Fruit fly (Drosophila melanogaster) whole organism, wandering third instar larva: ENCODE results near the gene TbCMF46.
A peak's percentile ranks its signal among the peaks of the same experiment; 100 is the strongest.

Source experiments
- Hnf4 ChIP-seq: fragments of 200-800 bp; sonication (Bioruptor generic); optimal IDR thresholded peaks from 2 replicates; lab custom pipeline; 2016; ENCODE audit warnings: missing biosample characterization, mild to moderate bottlenecking, missing genetic modification characterization
- Hr78 ChIP-seq: fragments of >200 bp; optimal IDR thresholded peaks from 2 replicates; lab custom pipeline; 2017; ENCODE audit warnings: missing biosample characterization, missing genetic modification characterization
- Jra ChIP-seq: sonication (Bioruptor generic); optimal IDR thresholded peaks from 2 replicates; lab custom pipeline; 2016; ENCODE audit warnings: missing biosample characterization, missing genetic modification characterization
- Mio ChIP-seq: sonication (Bioruptor generic); optimal IDR thresholded peaks from 2 replicates; lab custom pipeline; 2016; ENCODE audit warnings: missing biosample characterization, missing genetic modification characterization
- Rel ChIP-seq, 2 experiments: fragments of 200-800 bp; sonication (Bioruptor generic) in 1 of 2; optimal IDR thresholded peaks; 2 replicates in 1 of 2; 3 replicates in 1 of 2; lab custom pipeline; 2016 to 2019; ENCODE audit warnings: mild to moderate bottlenecking in 2 of 2, missing biosample characterization in 2 of 2, missing genetic modification characterization in 2 of 2, moderate library complexity in 1 of 2
- Sp1 ChIP-seq: fragments of 200-800 bp; sonication (Bioruptor generic); optimal IDR thresholded peaks from 3 replicates; lab custom pipeline; 2019; ENCODE audit warnings: missing biosample characterization, mild to moderate bottlenecking, missing genetic modification characterization, moderate library complexity
- Vsx2 ChIP-seq: fragments of 200-300, 225-300 bp; sonication (Bioruptor generic); optimal IDR thresholded peaks from 2 replicates; lab custom pipeline; 2018; ENCODE audit warnings: missing biosample characterization, missing genetic modification characterization; ENCODE audit not compliant: partially characterized antibody
- br ChIP-seq: fragments of 200-800 bp; sonication (Bioruptor generic); optimal IDR thresholded peaks from 2 replicates; lab custom pipeline; 2016; ENCODE audit warnings: missing biosample characterization, missing genetic modification characterization
- ey ChIP-seq: fragments of 200-800 bp; sonication (Bioruptor generic); optimal IDR thresholded peaks from 2 replicates; lab custom pipeline; 2016; ENCODE audit warnings: missing biosample characterization, missing genetic modification characterization
- h ChIP-seq: fragments of 200-800 bp; sonication (Bioruptor generic); optimal IDR thresholded peaks from 3 replicates; lab custom pipeline; 2016; ENCODE audit warnings: missing biosample characterization, mild to moderate bottlenecking, missing genetic modification characterization
- psq ChIP-seq: fragments of 200-800 bp; sonication (Bioruptor generic); optimal IDR thresholded peaks from 3 replicates; lab custom pipeline; 2017; ENCODE audit warnings: missing biosample characterization, mild to moderate bottlenecking, missing genetic modification characterization, moderate library complexity
- sage ChIP-seq: fragments of 200-800 bp; sonication (Bioruptor generic); optimal IDR thresholded peaks from 2 replicates; lab custom pipeline; 2016; ENCODE audit warnings: missing biosample characterization, mild to moderate bottlenecking, missing genetic modification characterization

DNA sequence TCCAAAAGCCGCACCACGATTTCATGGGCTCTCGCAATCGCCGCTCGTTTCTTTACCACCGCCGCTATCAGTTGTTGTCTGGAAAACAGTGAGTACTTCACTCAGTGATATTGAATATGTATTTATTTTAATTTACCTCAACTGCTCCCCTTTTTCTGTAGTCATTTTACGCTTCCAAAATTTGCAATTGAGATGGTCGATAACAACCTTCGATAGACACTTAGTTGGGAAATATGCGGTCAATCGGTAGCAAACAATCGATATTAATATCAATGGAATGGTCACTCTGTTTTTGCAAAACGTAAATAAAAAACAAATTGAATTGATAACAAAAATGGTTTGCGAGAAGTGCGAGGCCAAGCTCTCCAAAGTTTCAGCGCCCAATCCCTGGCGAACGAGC lies 34.1 kb downstream of the TbCMF46 start, which contains the start of the genes CG34183 and CG4537:
- no peak for TF ChIP-seq Rel (GFP tag; optimal IDR thresholded peaks at IDR 0.05; lab: Kevin White, UChicago)
- TF ChIP-seq Rel (tag; optimal IDR thresholded peaks at IDR 0.05; lab: Kevin White, UChicago): no peak
- no peak for TF ChIP-seq ey
- TF ChIP-seq Jra (GFP tag; lab: Kevin White, UChicago): no peak
- TF ChIP-seq sage (GFP tag; lab: Kevin White, UChicago): no peak
- TF ChIP-seq Hr78 (GFP tag; lab: Kevin White, UChicago): no peak
- no peak for TF ChIP-seq psq (GFP tag; lab: Kevin White, UChicago)
- TF ChIP-seq h (GFP tag; lab: Kevin White, UChicago): peak; percentile 1
- TF ChIP-seq br (GFP tag; lab: Kevin White, UChicago): no peak
- TF ChIP-seq Hnf4 (GFP tag; lab: Kevin White, UChicago): no peak
- no peak for TF ChIP-seq Vsx2 (GFP tag; lab: Kevin White, UChicago)
- TF ChIP-seq Sp1 (GFP tag; lab: Kevin White, UChicago): no peak
- TF ChIP-seq Mio: no peak
